Worm (Caenorhabditis elegans) whole organism, L2 larva: ENCODE measurements around the gene nhr-126.

ENCODE experiments used
- blmp-1 ChIP-seq: sonication (generic microtip); optimal IDR thresholded peaks from 2 replicates; lab custom pipeline; 2017; ENCODE audit warnings: missing genetic modification characterization, mild to moderate bottlenecking, missing compliant biosample characterization, antibody characterized with exemption, moderate library complexity; ENCODE audit not compliant: insufficient read depth
- elt-3 ChIP-seq: sonication (generic microtip); optimal IDR thresholded peaks from 2 replicates; lab custom pipeline; 2017; ENCODE audit warnings: missing biosample characterization, missing genetic modification characterization
- fos-1 ChIP-seq: fragments of 150-350 bp; optimal IDR thresholded peaks from 2 replicates; lab custom pipeline; 2014; ENCODE audit warnings: missing biosample characterization, missing genetic modification characterization
- lsy-2 ChIP-seq, 2 experiments: fragments of 150-350 bp in 1 of 2; sonication (generic microtip) in 1 of 2; optimal IDR thresholded peaks; 2 replicates each; lab custom pipeline; 2014 to 2017; ENCODE audit warnings: missing biosample characterization in 2 of 2, missing genetic modification characterization in 2 of 2
- unc-39 ChIP-seq: fragments of 150-350 bp; optimal IDR thresholded peaks from 2 replicates; lab custom pipeline; 2014; ENCODE audit warnings: missing biosample characterization, missing genetic modification characterization

ce11 chrV:2233177-2233576 is 4.3 kb downstream of the nhr-126 start, which contains the start of gene nhr-96:
- no peak for TF ChIP-seq elt-3
- no peak for TF ChIP-seq blmp-1
- no peak for TF ChIP-seq unc-39 (tag; lab: Kevin White, UChicago)
- TF ChIP-seq lsy-2 (tag; optimal IDR thresholded peaks at IDR 0.05; lab: Kevin White, UChicago): no peak
- TF ChIP-seq fos-1 (tag; lab: Kevin White, UChicago): no peak
